Fruit fly (Drosophila melanogaster) whole organism, embryonic: Measurements from ENCODE around the gene CG42534.
A peak's percentile ranks its signal among the peaks of the same experiment; 100 is the strongest.

Experiments used
- Abd-B ChIP-seq: fragments of 200-800 bp; sonication (Bioruptor generic); optimal IDR thresholded peaks from 2 replicates; lab custom pipeline; 2018; ENCODE audit warnings: missing biosample characterization, mild to moderate bottlenecking, missing genetic modification characterization, moderate library complexity
- Ada2b ChIP-seq: fragments of 200-800 bp; sonication (Bioruptor generic); IDR thresholded peaks from 2 replicates; pipeline ENCODE4 v1.3.6; 2022; ENCODE audit warnings: missing biosample characterization, missing genetic modification characterization
- Blimp-1 ChIP-seq: fragments of 200-800 bp; sonication (Bioruptor generic); optimal IDR thresholded peaks from 3 replicates; lab custom pipeline; 2018; ENCODE audit warnings: missing biosample characterization, missing genetic modification characterization, mild to moderate bottlenecking, moderate library complexity, missing genetic modification reagents
- CG10543 ChIP-seq: fragments of 200-800 bp; sonication (Bioruptor generic); optimal IDR thresholded peaks from 3 replicates; lab custom pipeline; 2017; ENCODE audit warnings: missing biosample characterization, mild to moderate bottlenecking, missing genetic modification characterization, moderate library complexity
- CG12071 ChIP-seq: fragments of 200-800 bp; sonication (Bioruptor generic); optimal IDR thresholded peaks from 3 replicates; lab custom pipeline; 2018; ENCODE audit warnings: missing biosample characterization, mild to moderate bottlenecking, missing genetic modification characterization
- CG13287 ChIP-seq: fragments of 200-800 bp; sonication (Bioruptor generic); IDR thresholded peaks from 2 replicates; pipeline ENCODE4 v1.3.6; 2022; ENCODE audit warnings: missing biosample characterization, missing genetic modification characterization; ENCODE audit not compliant: partially characterized antibody
- CG1603 ChIP-seq: fragments of 200-800 bp; sonication (Bioruptor generic); optimal IDR thresholded peaks from 2 replicates; lab custom pipeline; 2019; ENCODE audit warnings: missing biosample characterization, mild to moderate bottlenecking, missing genetic modification characterization, moderate library complexity
- CG17612 ChIP-seq: fragments of 200-800 bp; sonication (Bioruptor generic); IDR thresholded peaks from 2 replicates; pipeline ENCODE4 v1.3.6; 2022; ENCODE audit warnings: missing biosample characterization, missing genetic modification characterization
- CG17912 ChIP-seq: fragments of 200-800 bp; sonication (Bioruptor generic); optimal IDR thresholded peaks from 2 replicates; lab custom pipeline; 2018; ENCODE audit warnings: missing biosample characterization, mild to moderate bottlenecking, missing genetic modification characterization
- CG18262 ChIP-seq: fragments of 200-800 bp; optimal IDR thresholded peaks from 3 replicates; lab custom pipeline; 2019; ENCODE audit warnings: missing biosample characterization, mild to moderate bottlenecking, missing genetic modification characterization, moderate library complexity
- CG18599 ChIP-seq: fragments of 200-800 bp; sonication (Bioruptor generic); optimal IDR thresholded peaks from 3 replicates; lab custom pipeline; 2017; ENCODE audit warnings: missing biosample characterization, missing genetic modification characterization, mild to moderate bottlenecking, moderate library complexity, missing genetic modification reagents
- CG2678 ChIP-seq: fragments of 200-800 bp; sonication (Bioruptor generic); optimal IDR thresholded peaks from 3 replicates; lab custom pipeline; 2019; ENCODE audit warnings: missing biosample characterization, mild to moderate bottlenecking, missing genetic modification characterization, moderate library complexity
- CG2712 ChIP-seq: fragments of 200-800 bp; optimal IDR thresholded peaks from 3 replicates; lab custom pipeline; 2019; ENCODE audit warnings: missing biosample characterization, mild to moderate bottlenecking, missing genetic modification characterization, moderate library complexity
- CG32532 ChIP-seq: fragments of 200-800 bp; sonication (Bioruptor generic); IDR thresholded peaks from 2 replicates; pipeline ENCODE4 v1.3.6; 2022; ENCODE audit warnings: missing biosample characterization, missing genetic modification characterization
- CG7556 ChIP-seq: fragments of 200-800 bp; sonication (Bioruptor generic); optimal IDR thresholded peaks from 2 replicates; lab custom pipeline; 2017; ENCODE audit warnings: missing biosample characterization, mild to moderate bottlenecking, missing genetic modification characterization
- CG7839 ChIP-seq: fragments of 200-800 bp; sonication (Bioruptor generic); optimal IDR thresholded peaks from 3 replicates; lab custom pipeline; 2018; ENCODE audit warnings: missing biosample characterization, mild to moderate bottlenecking, missing genetic modification characterization, moderate library complexity
- CG9727 ChIP-seq: fragments of 200-800 bp; sonication (Bioruptor generic); optimal IDR thresholded peaks from 3 replicates; lab custom pipeline; 2017; ENCODE audit warnings: missing biosample characterization, mild to moderate bottlenecking, missing genetic modification characterization
- Camta ChIP-seq: fragments of 200-800 bp; sonication (Bioruptor generic); optimal IDR thresholded peaks from 2 replicates; lab custom pipeline; 2016; ENCODE audit warnings: missing biosample characterization, missing genetic modification characterization
- CoRest ChIP-seq: fragments of 200-800 bp; sonication (Bioruptor generic); optimal IDR thresholded peaks from 3 replicates; lab custom pipeline; 2018; ENCODE audit warnings: missing biosample characterization, mild to moderate bottlenecking, missing genetic modification characterization, moderate library complexity
- D19A ChIP-seq: fragments of 200-800 bp; optimal IDR thresholded peaks from 3 replicates; lab custom pipeline; 2019; ENCODE audit warnings: missing biosample characterization, mild to moderate bottlenecking, missing genetic modification characterization, moderate library complexity
- E2f1 ChIP-seq: fragments of 200-800 bp; sonication (Bioruptor generic); IDR thresholded peaks from 2 replicates; pipeline ENCODE4 v1.3.6; 2022; ENCODE audit warnings: missing biosample characterization, missing genetic modification characterization
- Hr51 ChIP-seq, 2 experiments: fragments of 200-800 bp; sonication (Bioruptor generic); optimal IDR thresholded peaks; 2 replicates in 1 of 2; 3 replicates in 1 of 2; lab custom pipeline; 2016 to 2018; ENCODE audit warnings: missing biosample characterization in 2 of 2, missing genetic modification characterization in 2 of 2, mild to moderate bottlenecking in 1 of 2, moderate library complexity in 1 of 2
- Hsf ChIP-seq: fragments of 200-800 bp; sonication (Bioruptor generic); optimal IDR thresholded peaks from 3 replicates; lab custom pipeline; 2016; ENCODE audit warnings: missing biosample characterization, missing genetic modification characterization
- Rfx ChIP-seq: fragments of 200-800 bp; sonication (Bioruptor generic); IDR thresholded peaks from 2 replicates; pipeline ENCODE4 v1.3.6; 2022; ENCODE audit warnings: missing biosample characterization, missing genetic modification characterization
- Scr ChIP-seq: fragments of 200-800 bp; sonication (Bioruptor generic); IDR thresholded peaks from 2 replicates; pipeline ENCODE4 v1.3.6; 2022; ENCODE audit warnings: missing biosample characterization, missing genetic modification characterization; ENCODE audit not compliant: partially characterized antibody
- Sox102F ChIP-seq: fragments of 200-800 bp; sonication (Bioruptor generic); optimal IDR thresholded peaks from 2 replicates; lab custom pipeline; 2018; ENCODE audit warnings: missing biosample characterization, mild to moderate bottlenecking, missing genetic modification characterization, moderate library complexity
- Usf ChIP-seq: fragments of 200-800 bp; sonication (Bioruptor generic); optimal IDR thresholded peaks from 2 replicates; lab custom pipeline; 2017; ENCODE audit warnings: missing genotype, missing biosample characterization, missing genetic modification characterization
- al ChIP-seq: fragments of 200-800 bp; sonication (Bioruptor generic); IDR thresholded peaks from 2 replicates; pipeline ENCODE4 v1.3.6; 2022; ENCODE audit warnings: missing biosample characterization, missing genetic modification characterization
- cas ChIP-seq: fragments of 200-800 bp; sonication (Bioruptor generic); IDR thresholded peaks from 2 replicates; pipeline ENCODE4 v1.3.6; 2022; ENCODE audit warnings: missing biosample characterization, missing genetic modification characterization
- cato ChIP-seq: fragments of 200-800 bp; sonication (Bioruptor generic); optimal IDR thresholded peaks from 2 replicates; lab custom pipeline; 2016; ENCODE audit warnings: missing biosample characterization, missing genetic modification characterization, borderline replicate concordance
- dmrt99B ChIP-seq: fragments of 200-800 bp; sonication (Bioruptor generic); optimal IDR thresholded peaks from 2 replicates; lab custom pipeline; 2018; ENCODE audit warnings: missing biosample characterization, mild to moderate bottlenecking, missing genetic modification characterization, moderate library complexity
- dpn ChIP-seq, 2 experiments: fragments of 200-800 bp; sonication (Bioruptor generic); optimal IDR thresholded peaks; 3 replicates each; lab custom pipeline; 2016; ENCODE audit warnings: missing biosample characterization in 2 of 2, missing genetic modification characterization in 2 of 2
- eyg ChIP-seq: fragments of 200-800 bp; sonication (Bioruptor generic); optimal IDR thresholded peaks from 3 replicates; lab custom pipeline; 2016; ENCODE audit warnings: missing biosample characterization, missing genetic modification characterization
- fd96Cb ChIP-seq: fragments of 200-800 bp; sonication (Bioruptor generic); optimal IDR thresholded peaks from 2 replicates; lab custom pipeline; 2018; ENCODE audit warnings: missing biosample characterization, mild to moderate bottlenecking, missing genetic modification characterization, moderate library complexity
- gem ChIP-seq: fragments of 200-800 bp; sonication (Bioruptor generic); optimal IDR thresholded peaks from 2 replicates; lab custom pipeline; 2019; ENCODE audit warnings: missing biosample characterization, mild to moderate bottlenecking, missing genetic modification characterization, moderate library complexity
- gfzf ChIP-seq: fragments of 200-800 bp; sonication (Bioruptor generic); optimal IDR thresholded peaks from 2 replicates; lab custom pipeline; 2016; ENCODE audit warnings: missing biosample characterization, mild to moderate bottlenecking, missing genetic modification characterization, moderate library complexity
- grau ChIP-seq: fragments of 200-800 bp; optimal IDR thresholded peaks from 3 replicates; lab custom pipeline; 2019; ENCODE audit warnings: missing biosample characterization, mild to moderate bottlenecking, missing genetic modification characterization, moderate library complexity
- gro ChIP-seq: fragments of 200-800 bp; sonication (Bioruptor generic); optimal IDR thresholded peaks from 2 replicates; lab custom pipeline; 2016; ENCODE audit warnings: missing biosample characterization, missing genetic modification characterization
- lab ChIP-seq: fragments of 200-800 bp; sonication (Bioruptor generic); optimal IDR thresholded peaks from 3 replicates; lab custom pipeline; 2017; ENCODE audit warnings: missing biosample characterization, missing genetic modification characterization, mild to moderate bottlenecking, moderate library complexity, missing genetic modification reagents
- lilli ChIP-seq: fragments of 200-800 bp; sonication (Bioruptor generic); optimal IDR thresholded peaks from 3 replicates; lab custom pipeline; 2016; ENCODE audit warnings: missing biosample characterization, missing genetic modification characterization
- nmo ChIP-seq: fragments of 200-800 bp; sonication (Bioruptor generic); optimal IDR thresholded peaks from 2 replicates; lab custom pipeline; 2018; ENCODE audit warnings: missing biosample characterization, mild to moderate bottlenecking, missing genetic modification characterization, moderate library complexity
- pros ChIP-seq: fragments of 200-800 bp; sonication (Bioruptor generic); optimal IDR thresholded peaks from 3 replicates; lab custom pipeline; 2019; ENCODE audit warnings: missing biosample characterization, mild to moderate bottlenecking, missing genetic modification characterization, moderate library complexity
- sd ChIP-seq: fragments of 200-800 bp; sonication (Bioruptor generic); optimal IDR thresholded peaks from 3 replicates; lab custom pipeline; 2018; ENCODE audit warnings: missing biosample characterization, mild to moderate bottlenecking, missing genetic modification characterization, moderate library complexity
- sisA ChIP-seq: fragments of 200-800 bp; sonication (Bioruptor generic); IDR thresholded peaks from 2 replicates; pipeline ENCODE4 v1.3.6; 2022; ENCODE audit warnings: missing biosample characterization, missing genetic modification characterization
- slbo ChIP-seq: fragments of 200-800 bp; sonication (Bioruptor generic); IDR thresholded peaks from 2 replicates; pipeline ENCODE4 v1.3.6; 2022; ENCODE audit warnings: missing biosample characterization, missing genetic modification characterization
- tll ChIP-seq, 2 experiments: fragments of 200-800 bp in 1 of 2; fragments of >200 bp in 1 of 2; sonication (Bioruptor generic) in 1 of 2; optimal IDR thresholded peaks; 2 replicates each; lab custom pipeline; 2017 to 2019; ENCODE audit warnings: missing biosample characterization in 2 of 2, missing genetic modification characterization in 2 of 2, mild to moderate bottlenecking in 1 of 2, moderate library complexity in 1 of 2
- trh ChIP-seq: fragments of 200-800 bp; sonication (Bioruptor generic); optimal IDR thresholded peaks from 2 replicates; lab custom pipeline; 2016; ENCODE audit warnings: missing biosample characterization, missing genetic modification characterization
- unpg ChIP-seq: fragments of 200-800 bp; sonication (Bioruptor generic); optimal IDR thresholded peaks from 3 replicates; lab custom pipeline; 2018; ENCODE audit warnings: missing biosample characterization, mild to moderate bottlenecking, missing genetic modification characterization, moderate library complexity
- vvl ChIP-seq: fragments of 200-800 bp; sonication (Bioruptor generic); IDR thresholded peaks from 2 replicates; pipeline ENCODE4 v1.3.6; 2022; ENCODE audit warnings: missing biosample characterization, missing genetic modification characterization

Gene CG42534

DNA sequence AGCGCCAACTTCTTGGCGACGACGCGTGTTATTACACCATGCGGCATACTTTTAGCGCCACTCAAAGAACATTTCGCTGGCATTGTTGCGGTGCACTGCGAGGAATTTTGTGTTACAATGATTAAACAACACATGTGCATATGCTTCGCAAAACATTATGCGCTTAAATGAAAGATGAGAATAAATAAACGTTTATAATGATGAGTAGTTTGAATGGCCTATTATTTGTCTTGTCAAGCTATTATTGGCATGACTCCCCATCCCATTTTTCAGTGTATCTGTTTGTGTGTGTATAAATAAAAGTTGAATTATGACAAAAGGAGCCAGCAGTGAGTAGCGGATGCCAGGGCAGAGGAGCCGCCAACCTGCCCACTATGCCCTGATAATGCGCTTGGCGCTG, 81.4 kb downstream of the CG42534 start (continued):
- peak; percentile 52 for TF ChIP-seq CG1603
- TF ChIP-seq vvl (GFP tag; lab: Robert Waterston, UW) = peak; percentile 39; the same call in 1 of the 2 replicates
- no peak for TF ChIP-seq tll (GFP tag; optimal IDR thresholded peaks at IDR 0.05; lab: Kevin White, UChicago)
- TF ChIP-seq E2f1 (GFP tag; lab: Robert Waterston, UW) = 0 out of 2 replicates have a peak, but pooled peaks have one; percentile 22
- no peak for TF ChIP-seq CG17912 (GFP tag; lab: Kevin White, UChicago)
- TF ChIP-seq CG7556 = peak; percentile 17
- TF ChIP-seq CoRest (tag; lab: Kevin White, UChicago) = peak; percentile 23
- peak; percentile 27 for TF ChIP-seq nmo (GFP tag; lab: Kevin White, UChicago)
- TF ChIP-seq cato (GFP tag; lab: Kevin White, UChicago) = no peak
- peak in 1 of 2 experiments; percentile 43 for TF ChIP-seq Hr51 (GFP tag; optimal IDR thresholded peaks at IDR 0.05; lab: Kevin White, UChicago)
- TF ChIP-seq lab (GFP tag; lab: Kevin White, UChicago) = peak; percentile 45
- peak; percentile 11 for TF ChIP-seq D19A
- TF ChIP-seq CG18262 (tag; lab: Kevin White, UChicago) = peak; percentile 8
- TF ChIP-seq gem (tag; lab: Kevin White, UChicago) = peak; percentile 40
- peak; percentile 3 for TF ChIP-seq sd (tag; lab: Kevin White, UChicago)
- peak; percentile 28 for TF ChIP-seq unpg
- TF ChIP-seq eyg = no peak
- peak; percentile 43 for TF ChIP-seq dmrt99B (tag; lab: Kevin White, UChicago)
- no peak for TF ChIP-seq CG13287
- TF ChIP-seq pros (GFP tag; lab: Kevin White, UChicago) = no peak
- peak; percentile 42 for TF ChIP-seq grau (tag; lab: Kevin White, UChicago)
- TF ChIP-seq CG18599 (GFP tag; lab: Kevin White, UChicago) = peak; percentile 48
- 0 out of 2 replicates have a peak, but pooled peaks have one; percentile 29 for TF ChIP-seq slbo (GFP tag; lab: Robert Waterston, UW)
- peak; percentile 8; the same call in 1 of the 2 replicates for TF ChIP-seq Ada2b (GFP tag; lab: Robert Waterston, UW)
- peak; percentile 55 for TF ChIP-seq Sox102F (GFP tag; lab: Kevin White, UChicago)
- TF ChIP-seq Blimp-1 = peak; percentile 28
- peak; percentile 24 for TF ChIP-seq Abd-B (GFP tag; lab: Kevin White, UChicago)
- no peak for TF ChIP-seq trh (GFP tag; lab: Kevin White, UChicago)
- peak; percentile 18; the same call in 1 of the 2 replicates for TF ChIP-seq CG32532 (GFP tag; lab: Robert Waterston, UW)
- no peak for TF ChIP-seq Scr (GFP tag; lab: Robert Waterston, UW)
- peak; percentile 30 for TF ChIP-seq fd96Cb (tag; lab: Kevin White, UChicago)
- no peak for TF ChIP-seq gfzf (GFP tag; lab: Kevin White, UChicago)
- TF ChIP-seq CG12071 (GFP tag; lab: Kevin White, UChicago) = no peak
- no peak for TF ChIP-seq cas (GFP tag; lab: Robert Waterston, UW)
- no peak for TF ChIP-seq gro
- peak; percentile 23 to 35 for TF ChIP-seq dpn (GFP tag; optimal IDR thresholded peaks at IDR 0.05; lab: Kevin White, UChicago)
- peak; percentile 46 for TF ChIP-seq CG7839 (tag; lab: Kevin White, UChicago)
- peak; percentile 13 for TF ChIP-seq CG9727 (GFP tag; lab: Kevin White, UChicago)
- TF ChIP-seq lilli = peak; percentile 18
- TF ChIP-seq Hsf (GFP tag; lab: Kevin White, UChicago) = peak; percentile 19
- TF ChIP-seq al (GFP tag; lab: Robert Waterston, UW) = 0 out of 2 replicates have a peak, but pooled peaks have one; percentile 6
- TF ChIP-seq CG17612 (GFP tag; lab: Robert Waterston, UW) = no peak
- peak; percentile 40 for TF ChIP-seq CG2678 (tag; lab: Kevin White, UChicago)
- TF ChIP-seq Rfx (GFP tag; lab: Robert Waterston, UW) = 0 out of 2 replicates have a peak, but pooled peaks have one; percentile 16
- TF ChIP-seq sisA (GFP tag; lab: Robert Waterston, UW) = peak; percentile 29; the same call in 1 of the 2 replicates
- TF ChIP-seq CG2712 (tag; lab: Kevin White, UChicago) = peak; percentile 27
- no peak for TF ChIP-seq Usf (GFP tag; lab: Kevin White, UChicago)
- no peak for TF ChIP-seq Camta (GFP tag; lab: Kevin White, UChicago)
- TF ChIP-seq CG10543 = no peak
